Worm (Caenorhabditis elegans): ENCODE data around the gene oac-39.

The oac-39 gene

ce11 chrV:283953-284352 is 32.4 kb upstream of the oac-39 start:
- TF ChIP-seq lin-15B (tag; optimal IDR thresholded peaks at IDR 0.05) (no peak), ceh-28 (tag; optimal IDR thresholded peaks at IDR 0.05) (no peak), elt-3 (tag; optimal IDR thresholded peaks at IDR 0.05) (no peak)

- TF ChIP-seq sea-2 (GFP tag; optimal IDR thresholded peaks at IDR 0.05) (no peak), ceh-82 (tag; optimal IDR thresholded peaks at IDR 0.05) (no peak), elt-2 (tag; optimal IDR thresholded peaks at IDR 0.05) (no peak), egl-27 (tag; optimal IDR thresholded peaks at IDR 0.05) (no peak), jun-1 (tag; optimal IDR thresholded peaks at IDR 0.05) (no peak), daf-12 (tag; optimal IDR thresholded peaks at IDR 0.05) (no peak), mdl-1 (tag; optimal IDR thresholded peaks at IDR 0.05) (no peak), elt-3 (tag; optimal IDR thresholded peaks at IDR 0.05) (no peak), pha-4 (tag; optimal IDR thresholded peaks at IDR 0.05) (no peak), fkh-2 (tag; optimal IDR thresholded peaks at IDR 0.05) (no peak), nhr-76 (tag; optimal IDR thresholded peaks at IDR 0.05) (no peak), ceh-28 (tag; optimal IDR thresholded peaks at IDR 0.05) (no peak), nhr-43 (tag; optimal IDR thresholded peaks at IDR 0.05; ENCODE audit: poor library complexity, severe bottlenecking) (no peak), nhr-12 (tag; optimal IDR thresholded peaks at IDR 0.05) (no peak), tbx-2 (tag; optimal IDR thresholded peaks at IDR 0.05) (no peak), nhr-25 (tag; optimal IDR thresholded peaks at IDR 0.05) (no peak), ceh-9 (tag; optimal IDR thresholded peaks at IDR 0.05) (no peak), hmg-11 (tag; optimal IDR thresholded peaks at IDR 0.05) (no peak)
These were observed 30.1 kb upstream of the oac-39 start, which contains the start of gene npr-5 for ce11 chrV:281616-282015. Gene npr-5, minus strand, starts transcription at chrV:281716.

ce11 chrV:281111-281510 is 29.6 kb upstream of the oac-39 start:
- peak; percentile 83 for TF ChIP-seq unc-62 (GFP tag; optimal IDR thresholded peaks at IDR 0.05)
- TF ChIP-seq fkh-10 (GFP tag; optimal IDR thresholded peaks at IDR 0.05) = no peak
- TF ChIP-seq nfya-1 (tag; optimal IDR thresholded peaks at IDR 0.05; ENCODE audit: insufficient read depth) = peak; percentile 48
- peak; percentile 70 for TF ChIP-seq egl-5 (tag; optimal IDR thresholded peaks at IDR 0.05)
- TF ChIP-seq elt-2 (tag; optimal IDR thresholded peaks at IDR 0.05) = no peak

ce11 chrV:272837-273236 is 21.3 kb upstream of the oac-39 start, which contains the start of gene nlp-70:
Gene nlp-70, minus strand, starts transcription at chrV:272937.
- no peak for TF ChIP-seq ceh-9 (tag; optimal IDR thresholded peaks at IDR 0.05)
- no peak for TF ChIP-seq ztf-4 (tag; optimal IDR thresholded peaks at IDR 0.05)
- no peak for TF ChIP-seq fos-1 (tag; optimal IDR thresholded peaks at IDR 0.05)
- no peak for TF ChIP-seq zag-1 (tag; optimal IDR thresholded peaks at IDR 0.05)
- TF ChIP-seq nhr-43 (tag; optimal IDR thresholded peaks at IDR 0.05; ENCODE audit: poor library complexity, severe bottlenecking) = no peak
- TF ChIP-seq egl-27 (tag; optimal IDR thresholded peaks at IDR 0.05) = no peak
- TF ChIP-seq nhr-23 (tag; optimal IDR thresholded peaks at IDR 0.05) = no peak
- no peak for TF ChIP-seq nfya-1 (tag; optimal IDR thresholded peaks at IDR 0.05; ENCODE audit: insufficient read depth)
- TF ChIP-seq skn-1 (tag; optimal IDR thresholded peaks at IDR 0.05) = no peak
- no peak for TF ChIP-seq snpc-4 (tag; optimal IDR thresholded peaks at IDR 0.05)

- TF ChIP-seq tbx-2 (tag; optimal IDR thresholded peaks at IDR 0.05) (no peak), elt-3 (tag; optimal IDR thresholded peaks at IDR 0.05) (no peak), fkh-10 (GFP tag; optimal IDR thresholded peaks at IDR 0.05) (no peak), daf-12 (tag; optimal IDR thresholded peaks at IDR 0.05) (no peak)
These were observed 16.5 kb upstream of the oac-39 start, which contains the start of gene lgc-26 for ce11 chrV:268007-268406. Gene lgc-26, plus strand, starts transcription at chrV:268307.

- peak; percentile 20 for TF ChIP-seq daf-12 (tag; optimal IDR thresholded peaks at IDR 0.05)
- TF ChIP-seq nhr-67 (tag; optimal IDR thresholded peaks at IDR 0.05) = peak; percentile 8
- peak; percentile 8 for TF ChIP-seq fos-1 (tag; optimal IDR thresholded peaks at IDR 0.05)
- peak; percentile 32 for TF ChIP-seq nhr-76 (tag; optimal IDR thresholded peaks at IDR 0.05)
- peak; percentile 86 for TF ChIP-seq fkh-10 (GFP tag; optimal IDR thresholded peaks at IDR 0.05)
These were observed 13.8 kb upstream of the oac-39 start for ce11 chrV:265062-265963.

Measured in whole organism, L3 larva.